Fruit fly (Drosophila melanogaster): ENCODE results near the gene Gyc76C.

Gyc76C gene

DNA sequence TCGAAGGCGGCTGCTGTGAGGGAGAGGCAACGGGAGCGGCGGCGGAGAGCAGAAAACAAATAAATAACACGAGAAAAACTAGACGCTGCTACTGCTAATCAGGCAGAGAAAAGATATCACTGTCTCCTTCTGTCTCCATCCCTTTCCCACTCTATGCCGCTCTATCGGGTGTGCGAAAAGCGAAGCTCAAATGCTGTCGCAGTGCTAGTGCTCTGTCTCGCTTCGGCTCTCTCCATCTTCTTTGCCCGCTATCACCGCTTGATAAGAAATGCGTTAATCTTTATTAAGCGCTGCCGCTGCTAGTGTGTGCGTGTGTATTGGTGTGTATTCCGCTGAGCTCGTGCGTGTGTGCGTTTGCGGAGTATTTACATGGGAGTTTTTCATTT lies 1.7 kb downstream of the Gyc76C start (continued):
- peak; percentile 97 for TF ChIP-seq Adf1 (GFP tag; IDR thresholded peaks at IDR 0.05)
- TF ChIP-seq fd64A (GFP tag; optimal IDR thresholded peaks at IDR 0.05), result peak; percentile 17
- 0 out of 2 replicates have a peak, but pooled peaks have one; percentile 4 for TF ChIP-seq E2f1 (GFP tag; IDR thresholded peaks at IDR 0.05)
- no peak for TF ChIP-seq CG11695 (GFP tag; IDR thresholded peaks at IDR 0.05)
- TF ChIP-seq CG8281 (tag; optimal IDR thresholded peaks at IDR 0.05), result no peak
- peak; percentile 50; the same call in 2 of the 4 replicates for TF ChIP-seq Dll (GFP tag; IDR thresholded peaks at IDR 0.05; ENCODE audit: partially characterized antibody)
- peak; percentile 82 for TF ChIP-seq Vsx1 (GFP tag; optimal IDR thresholded peaks at IDR 0.05)
- TF ChIP-seq chinmo (GFP tag; IDR thresholded peaks at IDR 0.05; ENCODE audit: partially characterized antibody), result peak; percentile 97
- TF ChIP-seq Deaf1 (tag; optimal IDR thresholded peaks at IDR 0.05), result peak; percentile 18
- TF ChIP-seq CG17568 (GFP tag; optimal IDR thresholded peaks at IDR 0.05), result peak; percentile 19
- TF ChIP-seq CG4707 (GFP tag; optimal IDR thresholded peaks at IDR 0.05), result peak; percentile 32
- peak; percentile 41 for TF ChIP-seq CG12071 (GFP tag; optimal IDR thresholded peaks at IDR 0.05)
- peak; percentile 22 for TF ChIP-seq CG4328 (GFP tag; optimal IDR thresholded peaks at IDR 0.05)
- no peak for TF ChIP-seq lov (optimal IDR thresholded peaks at IDR 0.05)
- peak; percentile 76; the same call in 2 of the 3 replicates for TF ChIP-seq lov (GFP tag; IDR thresholded peaks at IDR 0.05)
- TF ChIP-seq Atf6 (GFP tag; IDR thresholded peaks at IDR 0.05), result peak; percentile 68
- TF ChIP-seq CG6813 (GFP tag; optimal IDR thresholded peaks at IDR 0.05), result peak; percentile 33
- TF ChIP-seq Dip3 (GFP tag; optimal IDR thresholded peaks at IDR 0.05), result no peak
- TF ChIP-seq gsb (GFP tag; IDR thresholded peaks at IDR 0.05), result no peak
- no peak for TF ChIP-seq CG7372 (GFP tag; IDR thresholded peaks at IDR 0.05)
- peak; percentile 32 for TF ChIP-seq CG5180 (GFP tag; optimal IDR thresholded peaks at IDR 0.05)
- peak; percentile 18 for TF ChIP-seq CG6854 (GFP tag; optimal IDR thresholded peaks at IDR 0.05)
- peak; percentile 1 for TF ChIP-seq salm (tag; optimal IDR thresholded peaks at IDR 0.05)
- TF ChIP-seq z (GFP tag; IDR thresholded peaks at IDR 0.05), result no peak
- peak; percentile 84 for TF ChIP-seq CG10543 (GFP tag; optimal IDR thresholded peaks at IDR 0.05)
- peak; percentile 5 for TF ChIP-seq scrt (GFP tag; optimal IDR thresholded peaks at IDR 0.05)
- peak; percentile 15 for TF ChIP-seq CG17385 (GFP tag; optimal IDR thresholded peaks at IDR 0.05)
- peak; percentile 36; the same call in 1 of the 3 replicates for TF ChIP-seq CG34422 (GFP tag; IDR thresholded peaks at IDR 0.05)
- no peak for TF ChIP-seq pfk (GFP tag; optimal IDR thresholded peaks at IDR 0.05)
- TF ChIP-seq sd (tag; optimal IDR thresholded peaks at IDR 0.05), result peak; percentile 80
- no peak for TF ChIP-seq Optix (GFP tag; IDR thresholded peaks at IDR 0.05)
- TF ChIP-seq lbe (GFP tag; optimal IDR thresholded peaks at IDR 0.05), result no peak
- peak; percentile 18 for TF ChIP-seq CG31365 (tag; optimal IDR thresholded peaks at IDR 0.05)
- TF ChIP-seq CG6272 (GFP tag; IDR thresholded peaks at IDR 0.05), result no peak
- no peak for TF ChIP-seq CG8290 (GFP tag; optimal IDR thresholded peaks at IDR 0.05)
- TF ChIP-seq CG8290 (tag; optimal IDR thresholded peaks at IDR 0.05), result peak in 1 of 2 experiments; percentile 52
- TF ChIP-seq CG3163 (GFP tag; optimal IDR thresholded peaks at IDR 0.05), result peak; percentile 21
- TF ChIP-seq CG13894 (tag; optimal IDR thresholded peaks at IDR 0.05), result peak; percentile 49
- peak; percentile 82 for TF ChIP-seq grn (GFP tag; optimal IDR thresholded peaks at IDR 0.05)
- TF ChIP-seq Trl (optimal IDR thresholded peaks at IDR 0.05), result peak; percentile 33 to 85
- no peak for TF ChIP-seq Trl (GFP tag; optimal IDR thresholded peaks at IDR 0.05)
- TF ChIP-seq ci (GFP tag; IDR thresholded peaks at IDR 0.05), result peak; percentile 71; the same call in 2 of the 3 replicates
- TF ChIP-seq CG30020 (tag; optimal IDR thresholded peaks at IDR 0.05), result no peak
- no peak for TF ChIP-seq HHEX (GFP tag; optimal IDR thresholded peaks at IDR 0.05)
- TF ChIP-seq Stat92E (GFP tag; optimal IDR thresholded peaks at IDR 0.05), result peak in 1 of 3 experiments; percentile 0
- peak; percentile 54 for TF ChIP-seq CG18599 (GFP tag; optimal IDR thresholded peaks at IDR 0.05)
- peak; percentile 98 for TF ChIP-seq CG34376 (GFP tag; optimal IDR thresholded peaks at IDR 0.05)
- peak; percentile 36; the same call in 1 of the 2 replicates for TF ChIP-seq sna (GFP tag; IDR thresholded peaks at IDR 0.05; ENCODE audit: partially characterized antibody)
- TF ChIP-seq ttk (GFP tag; IDR thresholded peaks at IDR 0.05), result no peak
- peak; percentile 63 for TF ChIP-seq sug (tag; optimal IDR thresholded peaks at IDR 0.05)
